Fruit fly (Drosophila melanogaster): ENCODE data around the gene Hibch.

DNA sequence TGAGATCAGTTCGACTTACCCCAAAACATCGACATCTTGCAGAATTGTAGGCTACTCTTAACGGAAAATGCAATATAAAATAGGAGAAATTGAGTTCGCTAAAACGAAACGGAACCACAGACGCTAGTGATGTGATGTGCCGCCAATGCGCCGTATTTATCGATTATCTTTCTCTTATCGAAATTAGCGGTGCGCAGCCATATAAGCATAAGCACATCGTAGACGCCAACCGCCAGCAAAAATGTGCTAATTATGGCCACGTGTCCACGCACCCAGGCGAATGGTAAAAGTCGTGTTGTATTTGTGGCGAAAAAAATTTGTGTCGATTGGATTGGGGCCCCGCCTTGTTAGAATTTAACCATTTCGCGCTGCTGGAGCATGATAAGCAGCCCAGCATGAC lies 24.0 kb upstream of the Hibch start, which contains the start of the genes Fkbp39 and Cyfip:
- TF ChIP-seq pan (optimal IDR thresholded peaks at IDR 0.05) = no peak
- TF ChIP-seq CG8478 (optimal IDR thresholded peaks at IDR 0.05) = no peak
- no peak for TF ChIP-seq Dll (optimal IDR thresholded peaks at IDR 0.05)
- TF ChIP-seq EcR (GFP tag; optimal IDR thresholded peaks at IDR 0.05) = no peak
